Fruit fly (Drosophila melanogaster): Measurements from ENCODE around the gene Fim.
A peak's percentile ranks its signal among the peaks of the same experiment; 100 is the strongest.

Gene Fim

dm6 chrX:17293385-17293784 is 8.3 kb downstream of the Fim start (continued):
- TF ChIP-seq Dp (GFP tag; optimal IDR thresholded peaks at IDR 0.05) (no peak), CG30431 (GFP tag; optimal IDR thresholded peaks at IDR 0.05) (no peak), en (GFP tag; optimal IDR thresholded peaks at IDR 0.05) (no peak), tio (GFP tag; optimal IDR thresholded peaks at IDR 0.05) (peak; percentile 37), ind (GFP tag; optimal IDR thresholded peaks at IDR 0.05) (peak; percentile 46), CG6813 (GFP tag; optimal IDR thresholded peaks at IDR 0.05) (peak; percentile 2), Aef1 (GFP tag; IDR thresholded peaks at IDR 0.05) (0 out of 3 replicates have a peak, but pooled peaks have one; percentile 25), CG7928 (GFP tag; optimal IDR thresholded peaks at IDR 0.05) (peak; percentile 0), az2 (GFP tag; optimal IDR thresholded peaks at IDR 0.05) (peak; percentile 26), Asciz (GFP tag; optimal IDR thresholded peaks at IDR 0.05) (peak; percentile 52), CG12391 (tag; optimal IDR thresholded peaks at IDR 0.05) (peak; percentile 51), MESR4 (GFP tag; optimal IDR thresholded peaks at IDR 0.05) (no peak), CG13894 (tag; optimal IDR thresholded peaks at IDR 0.05) (no peak), CG5953 (GFP tag; IDR thresholded peaks at IDR 0.05) (0 out of 2 replicates have a peak, but pooled peaks have one; percentile 26), Hr3 (GFP tag; optimal IDR thresholded peaks at IDR 0.05) (peak; percentile 33), CG31365 (tag; optimal IDR thresholded peaks at IDR 0.05) (no peak), gt (GFP tag; IDR thresholded peaks at IDR 0.05) (no peak), H2.0 (GFP tag; IDR thresholded peaks at IDR 0.05) (peak; percentile 32; the same call in 1 of the 2 replicates), Meics (GFP tag; optimal IDR thresholded peaks at IDR 0.05) (peak; percentile 55), C15 (GFP tag; IDR thresholded peaks at IDR 0.05) (no peak), CG18476 (GFP tag; optimal IDR thresholded peaks at IDR 0.05) (peak; percentile 11), CG10543 (GFP tag; optimal IDR thresholded peaks at IDR 0.05) (no peak), eve (GFP tag; optimal IDR thresholded peaks at IDR 0.05) (peak in 1 of 2 experiments; percentile 36), zen2 (GFP tag; IDR thresholded peaks at IDR 0.05; ENCODE audit: partially characterized antibody) (no peak), CG2129 (GFP tag; IDR thresholded peaks at IDR 0.05; ENCODE audit: partially characterized antibody) (no peak), Ets65A (GFP tag) (peak; percentile 85), BEAF-32 (GFP tag; optimal IDR thresholded peaks at IDR 0.05) (no peak), Scr (GFP tag; IDR thresholded peaks at IDR 0.05; ENCODE audit: partially characterized antibody) (no peak), CG7745 (tag; optimal IDR thresholded peaks at IDR 0.05) (no peak), Bgb (GFP tag; IDR thresholded peaks at IDR 0.05; ENCODE audit: partially characterized antibody) (no peak), zfh1 (GFP tag; IDR thresholded peaks at IDR 0.05) (peak; percentile 49; the same call in 1 of the 3 replicates), Atf6 (GFP tag; IDR thresholded peaks at IDR 0.05) (peak; percentile 44; the same call in 1 of the 2 replicates), Ssrp (tag; optimal IDR thresholded peaks at IDR 0.05) (peak; percentile 7), Hmx (GFP tag; optimal IDR thresholded peaks at IDR 0.05) (no peak), CG33213 (GFP tag; optimal IDR thresholded peaks at IDR 0.05) (no peak), Fer2 (tag; optimal IDR thresholded peaks at IDR 0.05) (peak; percentile 23), Bteb2 (GFP tag; optimal IDR thresholded peaks at IDR 0.05) (no peak), Mes4 (GFP tag; optimal IDR thresholded peaks at IDR 0.05) (no peak), Pdp1 (GFP tag; optimal IDR thresholded peaks at IDR 0.05) (no peak), CG14014 (GFP tag; IDR thresholded peaks at IDR 0.05) (0 out of 2 replicates have a peak, but pooled peaks have one; percentile 32), ac (GFP tag; optimal IDR thresholded peaks at IDR 0.05) (no peak), CG4404 (GFP tag; IDR thresholded peaks at IDR 0.05) (0 out of 2 replicates have a peak, but pooled peaks have one; percentile 19), CG3838 (GFP tag; optimal IDR thresholded peaks at IDR 0.05) (no peak), pb (GFP tag; optimal IDR thresholded peaks at IDR 0.05) (no peak), MTF-1 (GFP tag; optimal IDR thresholded peaks at IDR 0.05; ENCODE audit: borderline replicate concordance) (no peak), CG9215 (GFP tag; IDR thresholded peaks at IDR 0.05) (peak; percentile 48), CG17186 (GFP tag; optimal IDR thresholded peaks at IDR 0.05) (no peak), Dfd (GFP tag; optimal IDR thresholded peaks at IDR 0.05) (no peak), tgo (GFP tag; IDR thresholded peaks at IDR 0.05) (peak; percentile 70), mam (GFP tag; optimal IDR thresholded peaks at IDR 0.05) (no peak)

All from whole organism, embryonic.